Worm (Caenorhabditis elegans) whole organism, L3 larva: ENCODE measurements around the gene srlf-17.

ENCODE experiments used
- R02D3.7 ChIP-seq: fragments of 150-350 bp; optimal IDR thresholded peaks from 2 replicates; lab custom pipeline; 2014; ENCODE audit warnings: missing biosample characterization, missing genetic modification characterization
- ZK546.5 ChIP-seq: sonication (generic microtip); optimal IDR thresholded peaks from 2 replicates; lab custom pipeline; 2017; ENCODE audit warnings: missing biosample characterization, missing genetic modification characterization
- aly-2 ChIP-seq: fragments of 150-350 bp; optimal IDR thresholded peaks from 2 replicates; lab custom pipeline; 2014; ENCODE audit warnings: missing biosample characterization, missing genetic modification characterization
- ama-1 ChIP-seq: fragments of 150-350 bp; optimal IDR thresholded peaks from 2 replicates; lab custom pipeline; 2018
- ceh-28 ChIP-seq: fragments of 150-350 bp; optimal IDR thresholded peaks from 2 replicates; lab custom pipeline; 2014; ENCODE audit warnings: missing biosample characterization, missing genetic modification reagents, missing genetic modification characterization
- ceh-82 ChIP-seq: fragments of 150-350 bp; optimal IDR thresholded peaks from 2 replicates; lab custom pipeline; 2014; ENCODE audit warnings: missing biosample characterization, missing genetic modification characterization
- ceh-9 ChIP-seq: sonication (generic microtip); optimal IDR thresholded peaks from 2 replicates; lab custom pipeline; 2018; ENCODE audit warnings: missing biosample characterization, missing genetic modification characterization
- egl-27 ChIP-seq: sonication (generic microtip); optimal IDR thresholded peaks from 4 replicates; lab custom pipeline; 2017; ENCODE audit warnings: missing biosample characterization, missing genetic modification reagents, missing genetic modification characterization
- egl-5 ChIP-seq: fragments of 150-350 bp; optimal IDR thresholded peaks from 2 replicates; lab custom pipeline; 2017; ENCODE audit warnings: missing biosample characterization, missing genetic modification reagents, missing genetic modification characterization, inconsistent platforms
- elt-1 ChIP-seq: fragments of 150-350 bp; optimal IDR thresholded peaks from 2 replicates; lab custom pipeline; 2014; ENCODE audit warnings: missing biosample characterization, missing genetic modification characterization
- elt-2 ChIP-seq: sonication (generic microtip); optimal IDR thresholded peaks from 2 replicates; lab custom pipeline; 2016; ENCODE audit warnings: missing genetic modification reagents, mild to moderate bottlenecking, missing genetic modification characterization, missing compliant biosample characterization
- elt-3 ChIP-seq, 3 experiments: fragments of 150-350 bp in 1 of 3; sonication (generic microtip) in 2 of 3; optimal IDR thresholded peaks; 2 replicates in 2 of 3; 4 replicates in 1 of 3; lab custom pipeline; 2014 to 2017; ENCODE audit warnings: missing biosample characterization in 3 of 3, missing genetic modification characterization in 3 of 3
- eor-1 ChIP-seq, 2 experiments: fragments of 150-350 bp; optimal IDR thresholded peaks; 2 replicates each; lab custom pipeline; 2014 to 2018; ENCODE audit warnings: missing biosample characterization in 2 of 2, missing genetic modification characterization in 2 of 2
- fkh-10 ChIP-seq: sonication (generic microtip); optimal IDR thresholded peaks from 2 replicates; lab custom pipeline; 2017; ENCODE audit warnings: missing biosample characterization, missing genetic modification reagents, missing genetic modification characterization
- fkh-2 ChIP-seq: fragments of 150-350 bp; optimal IDR thresholded peaks from 2 replicates; lab custom pipeline; 2014; ENCODE audit warnings: missing biosample characterization, missing genetic modification reagents, missing genetic modification characterization
- fos-1 ChIP-seq: fragments of 150-350 bp; optimal IDR thresholded peaks from 2 replicates; lab custom pipeline; 2014; ENCODE audit warnings: missing biosample characterization, missing genetic modification characterization
- hmg-11 ChIP-seq: sonication (generic microtip); optimal IDR thresholded peaks from 2 replicates; lab custom pipeline; 2016; ENCODE audit warnings: missing genetic modification characterization, missing compliant biosample characterization
- jun-1 ChIP-seq: fragments of 150-350 bp; optimal IDR thresholded peaks from 2 replicates; lab custom pipeline; 2014; ENCODE audit warnings: missing biosample characterization, missing genetic modification reagents, missing genetic modification characterization
- lin-15B ChIP-seq: fragments of 150-350 bp; optimal IDR thresholded peaks from 2 replicates; lab custom pipeline; 2014; ENCODE audit warnings: missing biosample characterization, missing genetic modification characterization
- lin-39 ChIP-seq: fragments of 150-350 bp; optimal IDR thresholded peaks from 2 replicates; lab custom pipeline; 2018; ENCODE audit warnings: missing biosample characterization, missing genetic modification reagents, missing genetic modification characterization
- lsy-12 ChIP-seq: sonication (generic microtip); optimal IDR thresholded peaks from 2 replicates; lab custom pipeline; 2016; ENCODE audit warnings: mild to moderate bottlenecking, missing genetic modification characterization, missing compliant biosample characterization
- mdl-1 ChIP-seq: fragments of 150-350 bp; optimal IDR thresholded peaks from 2 replicates; lab custom pipeline; 2014; ENCODE audit warnings: missing biosample characterization, missing genetic modification characterization
- mml-1 ChIP-seq: fragments of 150-350 bp; sonication (generic microtip); optimal IDR thresholded peaks from 3 replicates; lab custom pipeline; 2014; ENCODE audit warnings: missing biosample characterization, missing genetic modification characterization
- nfya-1 ChIP-seq: sonication (generic microtip); optimal IDR thresholded peaks from 2 replicates; lab custom pipeline; 2017; ENCODE audit warnings: missing genetic modification characterization, mild to moderate bottlenecking, missing compliant biosample characterization, antibody characterized with exemption, moderate library complexity; ENCODE audit not compliant: insufficient read depth
- nhr-11 ChIP-seq: fragments of 150-350 bp; optimal IDR thresholded peaks from 2 replicates; lab custom pipeline; 2014; ENCODE audit warnings: missing biosample characterization, missing genetic modification characterization
- nhr-12 ChIP-seq: fragments of 150-350 bp; optimal IDR thresholded peaks from 2 replicates; lab custom pipeline; 2014; ENCODE audit warnings: missing biosample characterization, missing genetic modification characterization
- nhr-23 ChIP-seq: fragments of 150-350 bp; optimal IDR thresholded peaks from 2 replicates; lab custom pipeline; 2014; ENCODE audit warnings: missing biosample characterization, missing genetic modification reagents, missing genetic modification characterization
- nhr-237 ChIP-seq: fragments of 150-350 bp; optimal IDR thresholded peaks from 2 replicates; lab custom pipeline; 2014; ENCODE audit warnings: missing biosample characterization, missing genetic modification characterization
- nhr-25 ChIP-seq: sonication (generic microtip); optimal IDR thresholded peaks from 2 replicates; lab custom pipeline; 2017; ENCODE audit warnings: missing biosample characterization, missing genetic modification characterization
- nhr-28 ChIP-seq: fragments of 150-350 bp; optimal IDR thresholded peaks from 2 replicates; lab custom pipeline; 2014; ENCODE audit warnings: missing biosample characterization, missing genetic modification characterization
- nhr-43 ChIP-seq: sonication (generic microtip); optimal IDR thresholded peaks from 2 replicates; lab custom pipeline; 2016; ENCODE audit warnings: mild to moderate bottlenecking, missing genetic modification characterization, missing compliant biosample characterization; ENCODE audit not compliant: poor library complexity, severe bottlenecking
- nhr-67 ChIP-seq: fragments of 150-350 bp; optimal IDR thresholded peaks from 2 replicates; lab custom pipeline; 2014; ENCODE audit warnings: missing biosample characterization, missing genetic modification characterization
- nhr-76 ChIP-seq: fragments of 150-350 bp; sonication (generic microtip); optimal IDR thresholded peaks from 5 replicates; lab custom pipeline; 2014; ENCODE audit warnings: missing biosample characterization, missing genetic modification characterization
- nhr-77 ChIP-seq: fragments of 150-350 bp; optimal IDR thresholded peaks from 2 replicates; lab custom pipeline; 2014; ENCODE audit warnings: missing biosample characterization, missing genetic modification characterization
- pha-4 ChIP-seq: fragments of 150-350 bp; optimal IDR thresholded peaks from 2 replicates; lab custom pipeline; 2014; ENCODE audit warnings: missing biosample characterization, missing genetic modification reagents, missing genetic modification characterization
- pqm-1 ChIP-seq: fragments of 150-350 bp; optimal IDR thresholded peaks from 2 replicates; lab custom pipeline; 2017; ENCODE audit warnings: missing biosample characterization, missing genetic modification characterization, inconsistent platforms
- sea-2 ChIP-seq: fragments of 150-350 bp; sonication (generic microtip); optimal IDR thresholded peaks from 4 replicates; lab custom pipeline; 2014; ENCODE audit warnings: missing biosample characterization, missing genetic modification reagents, missing genetic modification characterization
- skn-1 ChIP-seq: fragments of 150-350 bp; optimal IDR thresholded peaks from 2 replicates; lab custom pipeline; 2014; ENCODE audit warnings: missing biosample characterization, missing genetic modification characterization
- snpc-4 ChIP-seq: fragments of 150-350 bp; optimal IDR thresholded peaks from 2 replicates; lab custom pipeline; 2014; ENCODE audit warnings: missing biosample characterization, missing genetic modification characterization
- tbx-2 ChIP-seq: sonication (generic microtip); optimal IDR thresholded peaks from 2 replicates; lab custom pipeline; 2016; ENCODE audit warnings: mild to moderate bottlenecking, missing genetic modification characterization, missing compliant biosample characterization
- unc-39 ChIP-seq: sonication (generic microtip); optimal IDR thresholded peaks from 4 replicates; lab custom pipeline; 2017; ENCODE audit warnings: missing biosample characterization, missing genetic modification characterization
- unc-62 ChIP-seq: fragments of 150-350 bp; sonication (generic microtip); optimal IDR thresholded peaks from 4 replicates; lab custom pipeline; 2014; ENCODE audit warnings: missing biosample characterization, missing genetic modification reagents, missing genetic modification characterization
- zag-1 ChIP-seq: fragments of 150-350 bp; optimal IDR thresholded peaks from 2 replicates; lab custom pipeline; 2014; ENCODE audit warnings: missing biosample characterization, missing genetic modification characterization
- ztf-11 ChIP-seq: fragments of 150-350 bp; optimal IDR thresholded peaks from 2 replicates; lab custom pipeline; 2014; ENCODE audit warnings: missing biosample characterization, missing genetic modification characterization
- ztf-4 ChIP-seq: fragments of 150-350 bp; optimal IDR thresholded peaks from 2 replicates; lab custom pipeline; 2014; ENCODE audit warnings: missing biosample characterization, missing genetic modification characterization

Gene srlf-17

ce11 chrIV:11089527-11089926 is 13.0 kb downstream of the srlf-17 start, which contains the start of gene M7.7:
TSS of gene M7.7 (plus strand) at chrIV:11089827.
- TF ChIP-seq nhr-67 (no peak), nhr-25 (no peak), nfya-1 (no peak), lin-15B (tag; lab: Kevin White, UChicago) (no peak), eor-1 (tag; optimal IDR thresholded peaks at IDR 0.05; lab: Kevin White, UChicago) (no peak), ZK546.5 (tag; lab: Kevin White, UChicago) (no peak), fkh-10 (GFP tag; lab: Kevin White, UChicago) (no peak), mdl-1 (no peak), R02D3.7 (no peak), skn-1 (tag; lab: Kevin White, UChicago) (no peak), nhr-76 (tag; lab: Kevin White, UChicago) (no peak), elt-2 (tag; lab: Kevin White, UChicago) (no peak), pha-4 (tag; lab: Kevin White, UChicago) (no peak), jun-1 (tag; lab: Kevin White, UChicago) (no peak), unc-62 (GFP tag; lab: Kevin White, UChicago) (no peak), hmg-11 (tag; lab: Kevin White, UChicago) (no peak), nhr-77 (no peak), pqm-1 (tag; lab: Kevin White, UChicago) (no peak), lin-39 (no peak), snpc-4 (tag; lab: Kevin White, UChicago) (no peak)

ce11 chrIV:11083609-11084008 is 18.9 kb downstream of the srlf-17 start, which contains the start of gene klc-1:
TSS of gene klc-1 (plus strand) at chrIV:11083735.
- TF ChIP-seq mml-1 (tag; lab: Kevin White, UChicago) (no peak), pha-4 (tag; lab: Kevin White, UChicago) (no peak), egl-27 (tag; lab: Kevin White, UChicago) (no peak), R02D3.7 (no peak), mdl-1 (no peak), nhr-28 (tag; lab: Kevin White, UChicago) (no peak), egl-5 (tag; lab: Kevin White, UChicago) (no peak), ceh-28 (tag; lab: Kevin White, UChicago) (no peak), nhr-77 (no peak), hmg-11 (tag; lab: Kevin White, UChicago) (no peak), ama-1 (lab: Kevin White, UChicago) (no peak), lin-39 (no peak), nhr-67 (no peak), fkh-2 (tag; lab: Kevin White, UChicago) (no peak), unc-62 (GFP tag; lab: Kevin White, UChicago) (no peak), fkh-10 (GFP tag; lab: Kevin White, UChicago) (no peak)

- TF ChIP-seq jun-1 (tag; lab: Kevin White, UChicago) (peak; percentile 92), unc-62 (GFP tag; lab: Kevin White, UChicago) (peak; percentile 90), nfya-1 (peak; percentile 94), nhr-25 (peak; percentile 96), nhr-28 (tag; lab: Kevin White, UChicago) (no peak), nhr-76 (tag; lab: Kevin White, UChicago) (peak; percentile 54), pha-4 (tag; lab: Kevin White, UChicago) (peak; percentile 88), nhr-67 (no peak), ceh-82 (peak; percentile 22), R02D3.7 (peak; percentile 74), ceh-9 (tag; lab: Kevin White, UChicago) (no peak), hmg-11 (tag; lab: Kevin White, UChicago) (peak; percentile 99), elt-1 (tag; lab: Kevin White, UChicago) (peak; percentile 12), mml-1 (tag; lab: Kevin White, UChicago) (no peak), egl-27 (tag; lab: Kevin White, UChicago) (peak; percentile 91), snpc-4 (tag; lab: Kevin White, UChicago) (peak; percentile 55), fkh-2 (tag; lab: Kevin White, UChicago) (peak; percentile 37), fos-1 (no peak), tbx-2 (tag; lab: Kevin White, UChicago) (peak; percentile 86), ama-1 (lab: Kevin White, UChicago) (peak; percentile 89), nhr-11 (tag; lab: Kevin White, UChicago) (peak; percentile 83), ZK546.5 (tag; lab: Kevin White, UChicago) (peak; percentile 16), zag-1 (peak; percentile 91), ceh-28 (tag; lab: Kevin White, UChicago) (peak; percentile 96), ztf-4 (tag; lab: Kevin White, UChicago) (peak; percentile 20), pqm-1 (tag; lab: Kevin White, UChicago) (peak; percentile 41), aly-2 (tag; lab: Kevin White, UChicago) (no peak), unc-39 (tag; lab: Kevin White, UChicago) (no peak), skn-1 (tag; lab: Kevin White, UChicago) (peak; percentile 80), nhr-12 (tag; lab: Kevin White, UChicago) (no peak), elt-3 (tag; optimal IDR thresholded peaks at IDR 0.05; lab: Kevin White, UChicago) (peak in 1 of 3 experiments; percentile 1), lsy-12 (tag; lab: Kevin White, UChicago) (peak; percentile 88), fkh-10 (GFP tag; lab: Kevin White, UChicago) (peak; percentile 49), sea-2 (GFP tag; lab: Kevin White, UChicago) (peak; percentile 21), nhr-23 (tag; lab: Kevin White, UChicago) (peak; percentile 92), ztf-11 (tag; lab: Kevin White, UChicago) (no peak), nhr-237 (no peak), lin-39 (peak; percentile 91), nhr-43 (tag; lab: Kevin White, UChicago) (peak; percentile 86), nhr-77 (peak; percentile 16)
These were observed 19.7 kb downstream of the srlf-17 start for ce11 chrIV:11082789-11083235.
